Worm (Caenorhabditis elegans): Measurements from ENCODE around the gene B0454.26.

ce11 chrII:3050703-3051102 lies 12.3 kb upstream of the B0454.26 start, which contains the start of gene sri-31:
- no peak for TF ChIP-seq pha-4 (tag; optimal IDR thresholded peaks at IDR 0.05)
- no peak for TF ChIP-seq tbx-2 (tag; optimal IDR thresholded peaks at IDR 0.05)
